Fruit fly (Drosophila melanogaster) whole organism, embryonic: Measurements from ENCODE around the gene Glg1.
A peak's percentile ranks its signal among the peaks of the same experiment; 100 is the strongest.

ENCODE experiments used
- Adf1 ChIP-seq: fragments of 200-800 bp; sonication (Bioruptor generic); IDR thresholded peaks from 2 replicates; pipeline ENCODE4 v1.3.6; 2022; ENCODE audit warnings: missing biosample characterization, missing genetic modification characterization
- Asciz ChIP-seq: fragments of 200-800 bp; sonication (Bioruptor generic); optimal IDR thresholded peaks from 2 replicates; lab custom pipeline; 2017; ENCODE audit warnings: missing biosample characterization, mild to moderate bottlenecking, missing genetic modification characterization, missing genetic modification reagents
- Atf3 ChIP-seq: fragments of 200-800 bp; sonication (Bioruptor generic); optimal IDR thresholded peaks from 3 replicates; lab custom pipeline; 2016; ENCODE audit warnings: missing biosample characterization, missing genetic modification characterization
- B-H2 ChIP-seq: fragments of 200-800 bp; sonication (Bioruptor generic); optimal IDR thresholded peaks from 2 replicates; lab custom pipeline; 2018; ENCODE audit warnings: missing biosample characterization, mild to moderate bottlenecking, missing genetic modification characterization
- Bdp1 ChIP-seq: fragments of 200-800 bp; sonication (Bioruptor generic); optimal IDR thresholded peaks from 3 replicates; lab custom pipeline; 2016; ENCODE audit warnings: missing biosample characterization, missing genetic modification characterization
- CG10431 ChIP-seq: fragments of 200-800 bp; sonication (Bioruptor generic); optimal IDR thresholded peaks from 3 replicates; lab custom pipeline; 2018; ENCODE audit warnings: missing biosample characterization, mild to moderate bottlenecking, missing genetic modification characterization
- CG11723 ChIP-seq: fragments of 200-800 bp; sonication (Bioruptor generic); optimal IDR thresholded peaks from 2 replicates; lab custom pipeline; 2017; ENCODE audit warnings: missing biosample characterization, mild to moderate bottlenecking, missing genetic modification characterization
- CG12219 ChIP-seq: fragments of 200-800 bp; sonication (Bioruptor generic); optimal IDR thresholded peaks from 3 replicates; lab custom pipeline; 2018; ENCODE audit warnings: missing biosample characterization, mild to moderate bottlenecking, missing genetic modification characterization
- CG18764 ChIP-seq: fragments of 200-800 bp; sonication (Bioruptor generic); optimal IDR thresholded peaks from 3 replicates; lab custom pipeline; 2016; ENCODE audit warnings: missing biosample characterization, missing genetic modification characterization
- CG2875 ChIP-seq: fragments of 200-800 bp; sonication (Bioruptor generic); optimal IDR thresholded peaks from 2 replicates; lab custom pipeline; 2017; ENCODE audit warnings: missing biosample characterization, mild to moderate bottlenecking, missing genetic modification characterization, missing genetic modification reagents
- CG3065 ChIP-seq: fragments of 200-800 bp; sonication (Bioruptor generic); optimal IDR thresholded peaks from 2 replicates; lab custom pipeline; 2016; ENCODE audit warnings: missing biosample characterization, missing genetic modification characterization
- CG31441 ChIP-seq: fragments of 200-800 bp; sonication (Bioruptor generic); IDR thresholded peaks from 2 replicates; pipeline ENCODE4 v1.3.6; 2022; ENCODE audit warnings: missing biosample characterization, missing genetic modification characterization
- CG3163 ChIP-seq: fragments of 200-800 bp; sonication (Bioruptor generic); optimal IDR thresholded peaks from 3 replicates; lab custom pipeline; 2016; ENCODE audit warnings: missing biosample characterization, missing genetic modification characterization
- CG3995 ChIP-seq: fragments of 200-800 bp; sonication (Bioruptor generic); optimal IDR thresholded peaks from 3 replicates; lab custom pipeline; 2016; ENCODE audit warnings: missing biosample characterization, missing genetic modification characterization
- CG4617 ChIP-seq: fragments of 200-800 bp; sonication (Bioruptor generic); optimal IDR thresholded peaks from 3 replicates; lab custom pipeline; 2016; ENCODE audit warnings: missing biosample characterization, missing genetic modification characterization, borderline replicate concordance
- CG4730 ChIP-seq: fragments of 200-800 bp; sonication (Bioruptor generic); IDR thresholded peaks from 2 replicates; pipeline ENCODE4 v1.3.6; 2022; ENCODE audit warnings: missing biosample characterization, missing genetic modification characterization
- CG5180 ChIP-seq: fragments of 200-800 bp; sonication (Bioruptor generic); optimal IDR thresholded peaks from 3 replicates; lab custom pipeline; 2017; ENCODE audit warnings: missing biosample characterization, missing genetic modification characterization, mild to moderate bottlenecking, moderate library complexity, missing genetic modification reagents
- CG6175 ChIP-seq: fragments of 200-800 bp; sonication (Bioruptor generic); IDR thresholded peaks from 3 replicates; pipeline ENCODE4 v1.3.6; 2022; ENCODE audit warnings: missing biosample characterization, missing genetic modification characterization
- CG6791 ChIP-seq: fragments of 200-800 bp; sonication (Bioruptor generic); IDR thresholded peaks from 3 replicates; pipeline ENCODE4 v1.3.6; 2022; ENCODE audit warnings: missing biosample characterization, missing genetic modification characterization; ENCODE audit not compliant: partially characterized antibody
- CG6854 ChIP-seq: fragments of 200-800 bp; sonication (Bioruptor generic); optimal IDR thresholded peaks from 3 replicates; lab custom pipeline; 2017; ENCODE audit warnings: missing biosample characterization, mild to moderate bottlenecking, missing genetic modification characterization
- CG7987 ChIP-seq: fragments of 200-800 bp; sonication (Bioruptor generic); optimal IDR thresholded peaks from 2 replicates; lab custom pipeline; 2018; ENCODE audit warnings: missing biosample characterization, mild to moderate bottlenecking, missing genetic modification characterization, moderate library complexity
- CG9817 ChIP-seq: fragments of 200-800 bp; sonication (Bioruptor generic); optimal IDR thresholded peaks from 2 replicates; lab custom pipeline; 2018; ENCODE audit warnings: missing biosample characterization, mild to moderate bottlenecking, missing genetic modification characterization, moderate library complexity
- Fer3 ChIP-seq: fragments of 200-800 bp; sonication (Bioruptor generic); optimal IDR thresholded peaks from 2 replicates; lab custom pipeline; 2018; ENCODE audit warnings: missing biosample characterization, mild to moderate bottlenecking, missing genetic modification characterization, moderate library complexity
- H15 ChIP-seq: fragments of 200-800 bp; sonication (Bioruptor generic); IDR thresholded peaks from 3 replicates; pipeline ENCODE4 v1.3.6; 2022; ENCODE audit warnings: missing biosample characterization, missing genetic modification characterization
- HLH3B ChIP-seq: fragments of 200-800 bp; sonication (Bioruptor generic); IDR thresholded peaks from 2 replicates; pipeline ENCODE4 v1.3.6; 2022; ENCODE audit warnings: missing biosample characterization, missing genetic modification characterization
- HmgZ ChIP-seq: fragments of 200-800 bp; sonication (Bioruptor generic); optimal IDR thresholded peaks from 2 replicates; lab custom pipeline; 2018; ENCODE audit warnings: missing biosample characterization, mild to moderate bottlenecking, missing genetic modification characterization
- Jarid2 ChIP-seq: fragments of 200-800 bp; sonication (Bioruptor generic); optimal IDR thresholded peaks from 3 replicates; lab custom pipeline; 2017; ENCODE audit warnings: mild to moderate bottlenecking, missing biosample characterization, missing genetic modification reagents, missing genetic modification characterization
- Lpt ChIP-seq: fragments of >200 bp; optimal IDR thresholded peaks from 2 replicates; lab custom pipeline; 2018; ENCODE audit warnings: missing biosample characterization, missing genetic modification characterization
- MTF-1 ChIP-seq: fragments of 200-800 bp; sonication (Bioruptor generic); optimal IDR thresholded peaks from 2 replicates; lab custom pipeline; 2018; ENCODE audit warnings: missing biosample characterization, mild to moderate bottlenecking, missing genetic modification characterization, borderline replicate concordance
- Oaz ChIP-seq: fragments of 200-800 bp; sonication (Bioruptor generic); IDR thresholded peaks from 2 replicates; pipeline ENCODE4 v1.3.6; 2022; ENCODE audit warnings: missing biosample characterization, missing genetic modification characterization
- Oli ChIP-seq: fragments of 200-800 bp; sonication (Bioruptor generic); optimal IDR thresholded peaks from 2 replicates; lab custom pipeline; 2018; ENCODE audit warnings: missing biosample characterization, mild to moderate bottlenecking, missing genetic modification characterization, moderate library complexity
- Six4 ChIP-seq: fragments of 200-800 bp; sonication (Bioruptor generic); optimal IDR thresholded peaks from 2 replicates; lab custom pipeline; 2016; ENCODE audit warnings: missing biosample characterization, missing genetic modification characterization
- ab ChIP-seq: fragments of 200-800 bp; sonication (Bioruptor generic); optimal IDR thresholded peaks from 2 replicates; lab custom pipeline; 2016; ENCODE audit warnings: missing biosample characterization, missing genetic modification characterization
- cas ChIP-seq: fragments of 200-800 bp; sonication (Bioruptor generic); IDR thresholded peaks from 2 replicates; pipeline ENCODE4 v1.3.6; 2022; ENCODE audit warnings: missing biosample characterization, missing genetic modification characterization
- da ChIP-seq: fragments of 200-800 bp; sonication (Bioruptor generic); optimal IDR thresholded peaks from 2 replicates; lab custom pipeline; 2016; ENCODE audit warnings: missing biosample characterization, missing genetic modification characterization
- dan ChIP-seq: fragments of 200-800 bp; sonication (Bioruptor generic); IDR thresholded peaks from 2 replicates; pipeline ENCODE4 v1.3.6; 2022; ENCODE audit warnings: missing biosample characterization, missing genetic modification characterization
- danr ChIP-seq: fragments of 200-800 bp; sonication (Bioruptor generic); IDR thresholded peaks from 2 replicates; pipeline ENCODE4 v1.3.6; 2022; ENCODE audit warnings: missing biosample characterization, missing genetic modification characterization
- dm ChIP-seq: fragments of 200-800 bp; sonication (Bioruptor generic); optimal IDR thresholded peaks from 3 replicates; lab custom pipeline; 2016; ENCODE audit warnings: missing biosample characterization, missing genetic modification characterization
- fd64A ChIP-seq: fragments of 200-800 bp; sonication (Bioruptor generic); optimal IDR thresholded peaks from 3 replicates; lab custom pipeline; 2018; ENCODE audit warnings: missing biosample characterization, mild to moderate bottlenecking, missing genetic modification characterization
- grau ChIP-seq: fragments of 200-800 bp; optimal IDR thresholded peaks from 3 replicates; lab custom pipeline; 2019; ENCODE audit warnings: missing biosample characterization, mild to moderate bottlenecking, missing genetic modification characterization, moderate library complexity
- odd ChIP-seq: fragments of 200-800 bp; sonication (Bioruptor generic); optimal IDR thresholded peaks from 2 replicates; lab custom pipeline; 2017; ENCODE audit warnings: missing biosample characterization, mild to moderate bottlenecking, missing genetic modification characterization
- onecut ChIP-seq: fragments of 200-800 bp; sonication (Bioruptor generic); IDR thresholded peaks from 2 replicates; pipeline ENCODE4 v1.3.6; 2022; ENCODE audit warnings: missing biosample characterization, missing genetic modification characterization
- phol ChIP-seq: fragments of 200-800 bp; sonication (Bioruptor generic); optimal IDR thresholded peaks from 3 replicates; lab custom pipeline; 2018; ENCODE audit warnings: missing biosample characterization, mild to moderate bottlenecking, missing genetic modification characterization, moderate library complexity
- prd ChIP-seq, 3 experiments: fragments of >200 bp in 2 of 3; fragments of 200-800 bp in 1 of 3; sonication (Bioruptor generic) in 1 of 3; optimal IDR thresholded peaks in 2 of 3; IDR thresholded peaks in 1 of 3; 2 replicates in 2 of 3; 3 replicates in 1 of 3; pipeline versions ENCODE4 v1.3.6 to Lab custom; 2017 to 2022; ENCODE audit warnings: missing biosample characterization in 1 of 3, missing genetic modification characterization in 1 of 3
- pros ChIP-seq: fragments of 200-800 bp; sonication (Bioruptor generic); optimal IDR thresholded peaks from 3 replicates; lab custom pipeline; 2019; ENCODE audit warnings: missing biosample characterization, mild to moderate bottlenecking, missing genetic modification characterization, moderate library complexity
- run ChIP-seq: fragments of 200-800 bp; sonication (Bioruptor generic); optimal IDR thresholded peaks from 3 replicates; lab custom pipeline; 2018; ENCODE audit warnings: missing biosample characterization, mild to moderate bottlenecking, missing genetic modification characterization
- sens-2 ChIP-seq: fragments of 200-800 bp; sonication (Bioruptor generic); IDR thresholded peaks from 2 replicates; pipeline ENCODE4 v1.3.6; 2022; ENCODE audit warnings: missing biosample characterization, missing genetic modification characterization
- sr ChIP-seq: fragments of 200-800 bp; sonication (Bioruptor generic); IDR thresholded peaks from 3 replicates; pipeline ENCODE4 v1.3.6; 2022; ENCODE audit warnings: missing biosample characterization, missing genetic modification characterization
- sug ChIP-seq: fragments of 200-800 bp; optimal IDR thresholded peaks from 2 replicates; lab custom pipeline; 2019; ENCODE audit warnings: missing biosample characterization, mild to moderate bottlenecking, missing genetic modification characterization, moderate library complexity
- tll ChIP-seq, 2 experiments: fragments of 200-800 bp in 1 of 2; fragments of >200 bp in 1 of 2; sonication (Bioruptor generic) in 1 of 2; optimal IDR thresholded peaks; 2 replicates each; lab custom pipeline; 2017 to 2019; ENCODE audit warnings: missing biosample characterization in 2 of 2, missing genetic modification characterization in 2 of 2, mild to moderate bottlenecking in 1 of 2, moderate library complexity in 1 of 2
- wek ChIP-seq: fragments of 200-800 bp; sonication (Bioruptor generic); optimal IDR thresholded peaks from 3 replicates; lab custom pipeline; 2018; ENCODE audit warnings: missing biosample characterization, mild to moderate bottlenecking, missing genetic modification characterization, moderate library complexity

Glg1 gene

DNA sequence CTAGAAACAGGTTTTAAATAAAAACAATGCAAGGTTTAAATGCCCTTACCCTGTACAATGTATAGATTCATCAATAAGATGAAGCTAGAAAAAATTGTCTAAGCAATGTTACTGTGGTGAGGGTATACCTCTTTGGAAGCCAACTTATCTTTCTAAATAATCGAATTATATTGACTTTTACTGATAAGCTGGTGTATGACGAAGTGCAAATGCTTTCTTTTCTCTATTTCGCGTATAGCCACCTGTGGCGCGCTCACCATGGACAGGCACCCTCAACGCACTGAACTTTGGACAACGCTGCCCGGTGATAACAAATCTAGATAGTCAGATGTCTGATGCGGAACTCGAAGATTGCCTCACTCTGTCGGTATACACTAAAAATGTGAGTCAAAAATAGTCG is 5.4 kb downstream of the Glg1 start (continued):
- no peak for TF ChIP-seq ab (GFP tag; lab: Kevin White, UChicago)
- no peak for TF ChIP-seq CG6791 (GFP tag; lab: Robert Waterston, UW)
- TF ChIP-seq HLH3B (GFP tag; lab: Robert Waterston, UW), result peak; percentile 47; the same call in 1 of the 2 replicates
- TF ChIP-seq Oaz, result no peak
- TF ChIP-seq dan (GFP tag; lab: Robert Waterston, UW), result no peak
- no peak for TF ChIP-seq CG4617
- no peak for TF ChIP-seq prd (optimal IDR thresholded peaks at IDR 0.05; lab: Kevin White, UChicago)
- TF ChIP-seq prd (GFP tag; IDR thresholded peaks at IDR 0.05; lab: Robert Waterston, UW), result peak; percentile 22; the same call in 1 of the 3 replicates
- TF ChIP-seq CG11723, result no peak
- peak; percentile 5 for TF ChIP-seq Asciz (GFP tag; lab: Kevin White, UChicago)
- peak; percentile 25 for TF ChIP-seq grau (tag; lab: Kevin White, UChicago)
- no peak for TF ChIP-seq CG4730 (GFP tag; lab: Robert Waterston, UW)
- no peak for TF ChIP-seq CG31441
- TF ChIP-seq CG3995 (GFP tag; lab: Kevin White, UChicago), result no peak
- TF ChIP-seq cas (GFP tag; lab: Robert Waterston, UW), result no peak
- TF ChIP-seq Six4, result no peak
- TF ChIP-seq CG3065 (GFP tag; lab: Kevin White, UChicago), result no peak
- TF ChIP-seq CG6854 (GFP tag; lab: Kevin White, UChicago), result no peak
- TF ChIP-seq Atf3 (GFP tag; lab: Kevin White, UChicago), result no peak
- TF ChIP-seq CG6175, result no peak
- TF ChIP-seq HmgZ (tag; lab: Kevin White, UChicago), result peak; percentile 13
- no peak for TF ChIP-seq wek (GFP tag; lab: Kevin White, UChicago)
- no peak for TF ChIP-seq CG10431 (GFP tag; lab: Kevin White, UChicago)
- TF ChIP-seq Fer3 (tag; lab: Kevin White, UChicago), result peak; percentile 41
- no peak for TF ChIP-seq onecut (GFP tag; lab: Robert Waterston, UW)
- TF ChIP-seq run, result no peak
- no peak for TF ChIP-seq CG5180
- TF ChIP-seq MTF-1, result no peak
- no peak for TF ChIP-seq sr
- no peak for TF ChIP-seq CG3163
- no peak for TF ChIP-seq Bdp1 (GFP tag; lab: Kevin White, UChicago)
- TF ChIP-seq CG18764 (GFP tag; lab: Kevin White, UChicago), result no peak
- TF ChIP-seq Oli (tag; lab: Kevin White, UChicago), result no peak
- TF ChIP-seq tll (GFP tag; optimal IDR thresholded peaks at IDR 0.05; lab: Kevin White, UChicago), result no peak
- TF ChIP-seq CG7987 (GFP tag; lab: Kevin White, UChicago), result no peak
- peak; percentile 61 for TF ChIP-seq sug
- no peak for TF ChIP-seq CG9817 (tag; lab: Kevin White, UChicago)
- TF ChIP-seq CG2875, result no peak
- TF ChIP-seq fd64A (GFP tag; lab: Kevin White, UChicago), result no peak
- no peak for TF ChIP-seq H15 (GFP tag; lab: Robert Waterston, UW)
- no peak for TF ChIP-seq pros (GFP tag; lab: Kevin White, UChicago)
- no peak for TF ChIP-seq odd
- TF ChIP-seq Jarid2, result no peak
- no peak for TF ChIP-seq CG12219
- no peak for TF ChIP-seq Adf1 (GFP tag; lab: Robert Waterston, UW)
- no peak for TF ChIP-seq sens-2 (GFP tag; lab: Robert Waterston, UW)
- TF ChIP-seq B-H2 (GFP tag; lab: Kevin White, UChicago), result no peak
- no peak for TF ChIP-seq phol (tag; lab: Kevin White, UChicago)
- TF ChIP-seq dm (GFP tag; lab: Kevin White, UChicago), result no peak
- TF ChIP-seq danr (GFP tag; lab: Robert Waterston, UW), result no peak
- TF ChIP-seq da (GFP tag; lab: Kevin White, UChicago), result no peak
- no peak for TF ChIP-seq Lpt (GFP tag; lab: Kevin White, UChicago)
